Worm (Caenorhabditis elegans) whole organism, late embryonic: ENCODE data around the gene vglu-2.

Experiments used
- C08G9.2 ChIP-seq: sonication (generic microtip); optimal IDR thresholded peaks from 2 replicates; lab custom pipeline; 2016; ENCODE audit warnings: mild to moderate bottlenecking, missing genetic modification characterization, moderate library complexity, missing compliant biosample characterization
- F13H6.1 ChIP-seq: sonication (generic microtip); optimal IDR thresholded peaks from 2 replicates; lab custom pipeline; 2016; ENCODE audit warnings: missing genetic modification characterization, missing compliant biosample characterization
- K09A11.1 ChIP-seq: sonication (generic microtip); optimal IDR thresholded peaks from 2 replicates; lab custom pipeline; 2017; ENCODE audit warnings: antibody characterized with exemption, mild to moderate bottlenecking, missing genetic modification characterization, missing compliant biosample characterization; ENCODE audit not compliant: insufficient read depth
- T23F11.4 ChIP-seq: fragments of 200-800 bp; sonication (Bioruptor generic); optimal IDR thresholded peaks from 2 replicates; lab custom pipeline; 2018; ENCODE audit warnings: mild to moderate bottlenecking, missing genetic modification characterization, missing compliant biosample characterization
- Y22D7AL.16 ChIP-seq: sonication (generic microtip); optimal IDR thresholded peaks from 2 replicates; lab custom pipeline; 2016; ENCODE audit warnings: missing genetic modification characterization, missing compliant biosample characterization
- ceh-18 ChIP-seq: sonication (generic microtip); optimal IDR thresholded peaks from 2 replicates; lab custom pipeline; 2016; ENCODE audit warnings: missing genetic modification characterization, missing compliant biosample characterization
- ceh-19 ChIP-seq: fragments of 200-800 bp; sonication (Bioruptor generic); optimal IDR thresholded peaks from 2 replicates; lab custom pipeline; 2018; ENCODE audit warnings: mild to moderate bottlenecking, missing genetic modification characterization, missing compliant biosample characterization
- ceh-24 ChIP-seq: sonication (generic microtip); optimal IDR thresholded peaks from 2 replicates; lab custom pipeline; 2016; ENCODE audit warnings: mild to moderate bottlenecking, missing genetic modification characterization, missing compliant biosample characterization
- ceh-31 ChIP-seq: sonication (generic microtip); optimal IDR thresholded peaks from 2 replicates; lab custom pipeline; 2016; ENCODE audit warnings: missing genetic modification characterization, missing compliant biosample characterization
- ceh-34 ChIP-seq: sonication (generic microtip); optimal IDR thresholded peaks from 2 replicates; lab custom pipeline; 2016; ENCODE audit warnings: mild to moderate bottlenecking, missing genetic modification characterization, missing compliant biosample characterization
- ceh-45 ChIP-seq: fragments of 200-800 bp; sonication (Bioruptor generic); IDR thresholded peaks from 2 replicates; pipeline ENCODE4 v1.3.6; 2022; ENCODE audit warnings: missing genetic modification reagents, missing genetic modification characterization, missing compliant biosample characterization
- ceh-48 ChIP-seq: sonication (generic microtip); optimal IDR thresholded peaks from 2 replicates; lab custom pipeline; 2016; ENCODE audit warnings: missing genetic modification characterization, inconsistent platforms, missing compliant biosample characterization
- ceh-6 ChIP-seq: fragments of 200-800 bp; sonication (Bioruptor generic); optimal IDR thresholded peaks from 2 replicates; lab custom pipeline; 2018; ENCODE audit warnings: mild to moderate bottlenecking, missing genetic modification characterization, missing compliant biosample characterization
- ceh-9 ChIP-seq: sonication (generic microtip); optimal IDR thresholded peaks from 2 replicates; lab custom pipeline; 2016; ENCODE audit warnings: mild to moderate bottlenecking, missing genetic modification characterization, inconsistent platforms, missing compliant biosample characterization
- dve-1 ChIP-seq: sonication (generic microtip); optimal IDR thresholded peaks from 2 replicates; lab custom pipeline; 2017; ENCODE audit warnings: antibody characterized with exemption, mild to moderate bottlenecking, missing genetic modification characterization, missing compliant biosample characterization
- ets-4 ChIP-seq: sonication (generic microtip); optimal IDR thresholded peaks from 2 replicates; lab custom pipeline; 2016; ENCODE audit warnings: missing genetic modification characterization, missing compliant biosample characterization
- eyg-1 ChIP-seq: sonication (generic microtip); optimal IDR thresholded peaks from 2 replicates; lab custom pipeline; 2016; ENCODE audit warnings: missing genotype, missing genetic modification characterization, missing compliant biosample characterization
- fkh-10 ChIP-seq: fragments of 150-350 bp; optimal IDR thresholded peaks from 2 replicates; lab custom pipeline; 2014; ENCODE audit warnings: missing biosample characterization, missing genetic modification reagents, missing genetic modification characterization
- gmeb-2 ChIP-seq: sonication (generic microtip); optimal IDR thresholded peaks from 2 replicates; lab custom pipeline; 2016; ENCODE audit warnings: missing genetic modification characterization, inconsistent platforms, missing compliant biosample characterization
- hlh-13 ChIP-seq: fragments of 200-800 bp; sonication (Bioruptor generic); optimal IDR thresholded peaks from 2 replicates; lab custom pipeline; 2018; ENCODE audit warnings: mild to moderate bottlenecking, missing genetic modification characterization, missing compliant biosample characterization
- hlh-6 ChIP-seq: sonication (generic microtip); optimal IDR thresholded peaks from 2 replicates; lab custom pipeline; 2016; ENCODE audit warnings: missing genotype, missing genetic modification characterization, missing compliant biosample characterization
- hlh-8 ChIP-seq: sonication (generic microtip); optimal IDR thresholded peaks from 2 replicates; lab custom pipeline; 2016; ENCODE audit warnings: missing genotype, missing genetic modification characterization, missing compliant biosample characterization
- madf-2 ChIP-seq: sonication (generic microtip); optimal IDR thresholded peaks from 2 replicates; lab custom pipeline; 2017; ENCODE audit warnings: missing genetic modification characterization, missing compliant biosample characterization
- nhr-232 ChIP-seq: sonication (generic microtip); optimal IDR thresholded peaks from 2 replicates; lab custom pipeline; 2016; ENCODE audit warnings: missing genetic modification characterization, missing compliant biosample characterization
- pat-9 ChIP-seq: fragments of 200-800 bp; sonication (Bioruptor generic); optimal IDR thresholded peaks from 2 replicates; lab custom pipeline; 2018; ENCODE audit warnings: mild to moderate bottlenecking, missing genetic modification characterization, moderate library complexity, missing compliant biosample characterization
- pax-1 ChIP-seq: fragments of 150-350 bp; optimal IDR thresholded peaks from 2 replicates; lab custom pipeline; 2014; ENCODE audit warnings: missing biosample characterization, missing genetic modification characterization
- pha-2 ChIP-seq: sonication (generic microtip); optimal IDR thresholded peaks from 2 replicates; lab custom pipeline; 2017; ENCODE audit warnings: mild to moderate bottlenecking, missing genetic modification characterization, missing compliant biosample characterization
- pha-4 ChIP-seq: fragments of 150-350 bp; optimal IDR thresholded peaks from 2 replicates; lab custom pipeline; 2018; ENCODE audit warnings: missing biosample characterization, missing genetic modification reagents, missing genetic modification characterization
- pqm-1 ChIP-seq: sonication (generic microtip); optimal IDR thresholded peaks from 2 replicates; lab custom pipeline; 2016; ENCODE audit warnings: missing genetic modification characterization, missing compliant biosample characterization
- pros-1 ChIP-seq: fragments of 150-350 bp; optimal IDR thresholded peaks from 2 replicates; lab custom pipeline; 2014; ENCODE audit warnings: missing biosample characterization, missing genetic modification reagents, missing genetic modification characterization
- rnt-1 ChIP-seq: sonication (generic microtip); optimal IDR thresholded peaks from 2 replicates; lab custom pipeline; 2016; ENCODE audit warnings: missing genetic modification characterization, missing compliant biosample characterization
- sdc-2 ChIP-seq: sonication (generic microtip); optimal IDR thresholded peaks from 2 replicates; lab custom pipeline; 2016; ENCODE audit warnings: missing genotype, missing genetic modification characterization, missing compliant biosample characterization
- sox-2 ChIP-seq: fragments of 200-800 bp; sonication (Bioruptor generic); IDR thresholded peaks from 2 replicates; pipeline ENCODE4 v1.3.6; 2022; ENCODE audit warnings: missing genetic modification reagents, missing genetic modification characterization, missing compliant biosample characterization
- syd-9 ChIP-seq: sonication (generic microtip); optimal IDR thresholded peaks from 2 replicates; lab custom pipeline; 2016; ENCODE audit warnings: mild to moderate bottlenecking, missing genetic modification characterization, moderate library complexity, missing compliant biosample characterization
- tbx-2 ChIP-seq: sonication (generic microtip); optimal IDR thresholded peaks from 2 replicates; lab custom pipeline; 2016; ENCODE audit warnings: missing genetic modification characterization, missing compliant biosample characterization
- ttx-3 ChIP-seq: sonication (generic microtip); optimal IDR thresholded peaks from 2 replicates; lab custom pipeline; 2016; ENCODE audit warnings: missing genetic modification reagents, missing genetic modification characterization, missing compliant biosample characterization
- unc-86 ChIP-seq: sonication (generic microtip); optimal IDR thresholded peaks from 2 replicates; lab custom pipeline; 2016; ENCODE audit warnings: missing genetic modification characterization, missing compliant biosample characterization
- zip-5 ChIP-seq: sonication (generic microtip); optimal IDR thresholded peaks from 2 replicates; lab custom pipeline; 2016; ENCODE audit warnings: missing genetic modification characterization, missing compliant biosample characterization

The vglu-2 gene

ce11 chrIII:10335086-10335485 lies 40.1 kb downstream of the vglu-2 start, which contains the start of gene ced-9:
Gene ced-9, plus strand, starts transcription at chrIII:10335172.
- no peak for TF ChIP-seq ceh-24 (tag; lab: Kevin White, UChicago)
- TF ChIP-seq ceh-48 (tag; lab: Kevin White, UChicago), result no peak
- no peak for TF ChIP-seq nhr-232 (tag; lab: Kevin White, UChicago)
- TF ChIP-seq C08G9.2 (tag; lab: Kevin White, UChicago), result no peak
- no peak for TF ChIP-seq hlh-13
- TF ChIP-seq tbx-2 (tag; lab: Kevin White, UChicago), result no peak
- TF ChIP-seq T23F11.4 (GFP tag; lab: Kevin White, UChicago), result no peak
- no peak for TF ChIP-seq dve-1 (tag; lab: Kevin White, UChicago)
- no peak for TF ChIP-seq ets-4 (tag; lab: Kevin White, UChicago)
- no peak for TF ChIP-seq ceh-18
- no peak for TF ChIP-seq sdc-2 (tag; lab: Kevin White, UChicago)
- TF ChIP-seq ceh-6, result no peak
- no peak for TF ChIP-seq zip-5 (tag; lab: Kevin White, UChicago)
- TF ChIP-seq sox-2 (GFP tag; lab: Robert Waterston, UW), result no peak
- no peak for TF ChIP-seq F13H6.1
- no peak for TF ChIP-seq pqm-1 (tag; lab: Kevin White, UChicago)
- no peak for TF ChIP-seq gmeb-2 (tag; lab: Kevin White, UChicago)
- TF ChIP-seq fkh-10, result no peak
- TF ChIP-seq ceh-34 (tag; lab: Kevin White, UChicago), result no peak

- TF ChIP-seq ceh-9 (tag; lab: Kevin White, UChicago) (no peak), hlh-8 (tag; lab: Kevin White, UChicago) (no peak), madf-2 (tag; lab: Kevin White, UChicago) (no peak)
These were observed 41.2 kb downstream of the vglu-2 start for ce11 chrIII:10336109-10336508.

ce11 chrIII:10337508-10338166 lies 42.7 kb downstream of the vglu-2 start, which contains the start of gene ttr-15:
Gene ttr-15, plus strand, starts transcription at chrIII:10337847.
- no peak for TF ChIP-seq pha-2 (tag; lab: Kevin White, UChicago)
- no peak for TF ChIP-seq fkh-10
- no peak for TF ChIP-seq unc-86 (tag; lab: Kevin White, UChicago)
- TF ChIP-seq pha-4 (tag; lab: Kevin White, UChicago), result no peak
- no peak for TF ChIP-seq ceh-19 (GFP tag; lab: Kevin White, UChicago)
- no peak for TF ChIP-seq ceh-24 (tag; lab: Kevin White, UChicago)
- no peak for TF ChIP-seq pat-9 (tag; lab: Kevin White, UChicago)
- TF ChIP-seq zip-5 (tag; lab: Kevin White, UChicago), result no peak
- TF ChIP-seq ceh-6, result no peak
- no peak for TF ChIP-seq ceh-45 (GFP tag; lab: Robert Waterston, UW)
- no peak for TF ChIP-seq ceh-34 (tag; lab: Kevin White, UChicago)
- no peak for TF ChIP-seq pros-1 (tag; lab: Kevin White, UChicago)
- no peak for TF ChIP-seq Y22D7AL.16 (tag; lab: Kevin White, UChicago)
- TF ChIP-seq hlh-6 (tag; lab: Kevin White, UChicago), result no peak
- TF ChIP-seq syd-9 (tag; lab: Kevin White, UChicago), result no peak

ce11 chrIII:10338992-10339852 lies 44.3 kb downstream of the vglu-2 start:
- TF ChIP-seq ceh-31 (tag; lab: Kevin White, UChicago) (no peak), ttx-3 (tag; lab: Kevin White, UChicago) (no peak), dve-1 (tag; lab: Kevin White, UChicago) (no peak), pax-1 (tag; lab: Kevin White, UChicago) (no peak), eyg-1 (no peak), K09A11.1 (tag; lab: Kevin White, UChicago) (no peak), rnt-1 (no peak), gmeb-2 (tag; lab: Kevin White, UChicago) (no peak), Y22D7AL.16 (tag; lab: Kevin White, UChicago) (no peak)
